Worm (Caenorhabditis elegans): Measurements from ENCODE around the gene F52C9.5.

F52C9.5 gene

DNA sequence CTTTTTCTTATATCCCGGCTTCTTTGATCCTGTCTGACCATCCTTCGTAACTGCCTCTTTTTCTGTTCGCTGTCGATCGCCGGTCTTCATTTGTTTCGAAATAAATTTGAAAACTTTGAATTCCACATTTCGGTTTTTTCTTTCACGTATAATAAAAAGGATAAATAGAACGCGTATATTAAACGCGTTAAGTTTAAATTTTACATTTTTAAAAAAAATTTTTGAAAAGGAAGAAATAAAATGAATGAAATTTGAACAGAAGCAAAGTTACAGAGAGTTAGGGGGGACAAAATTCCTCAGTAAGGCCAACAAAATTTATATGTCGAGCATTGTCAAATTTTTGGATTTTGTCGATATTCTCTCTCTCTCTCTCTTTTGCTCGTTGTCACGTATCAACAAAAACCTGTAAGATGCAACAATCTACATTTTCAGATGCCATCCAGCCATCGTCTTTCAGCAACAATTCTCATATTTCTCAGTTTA is at the start of gene F52C9.5, which contains the start of gene T15B12.2:
Gene F52C9.5, plus strand, starts transcription at position 433 of the 483 bp plus-strand sequence.
Gene T15B12.2, minus strand, starts transcription at position 101 of the 483 bp plus-strand sequence.
- no peak for TF ChIP-seq unc-62 (GFP tag; optimal IDR thresholded peaks at IDR 0.05)

DNA sequence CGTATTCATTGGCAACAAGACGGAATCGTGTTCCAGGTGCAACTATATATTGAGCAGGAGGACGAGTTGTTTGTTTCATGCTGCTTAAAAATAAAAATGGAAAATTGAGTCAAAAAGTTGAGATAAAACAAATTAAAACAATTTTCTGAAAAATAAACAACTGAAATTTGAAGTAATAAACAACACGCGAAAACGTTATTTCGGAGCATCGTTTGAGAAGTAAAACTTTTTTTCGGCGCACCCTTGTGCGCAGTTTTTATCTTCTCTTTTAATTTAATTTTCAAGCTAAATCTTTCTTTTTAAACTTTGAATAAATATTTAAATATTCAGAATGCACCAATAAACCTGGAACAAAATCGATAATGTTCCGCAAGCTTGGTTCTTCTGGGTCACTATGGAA is 47.9 kb upstream of the F52C9.5 start, which contains the start of the genes sumv-1 and gop-1:
Gene sumv-1, minus strand, starts transcription at position 80 of the 400 bp plus-strand sequence.
Gene gop-1, plus strand, starts transcription at position 331 of the 400 bp plus-strand sequence.
- TF ChIP-seq unc-62 (GFP tag; optimal IDR thresholded peaks at IDR 0.05) = no peak

DNA sequence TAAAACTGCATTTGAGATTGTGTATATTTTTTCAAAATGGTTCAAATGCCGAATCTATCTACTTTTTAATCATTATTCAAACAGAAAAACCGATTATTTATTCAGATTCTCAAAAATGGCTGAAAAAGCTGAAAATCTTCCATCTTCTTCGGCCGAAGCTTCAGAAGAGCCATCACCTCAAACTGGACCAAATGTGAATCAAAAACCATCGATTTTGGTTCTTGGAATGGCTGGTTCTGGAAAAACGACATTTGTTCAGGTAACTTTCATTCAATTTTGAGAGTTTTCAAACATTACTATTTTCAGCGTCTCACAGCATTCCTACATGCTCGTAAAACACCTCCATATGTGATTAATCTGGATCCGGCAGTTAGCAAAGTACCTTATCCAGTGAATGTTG is 43.1 kb upstream of the F52C9.5 start, which contains the start of gene gop-2:
Gene gop-2, plus strand, starts transcription at position 106 of the 400 bp plus-strand sequence.
- TF ChIP-seq unc-62 (GFP tag; optimal IDR thresholded peaks at IDR 0.05) = no peak

DNA sequence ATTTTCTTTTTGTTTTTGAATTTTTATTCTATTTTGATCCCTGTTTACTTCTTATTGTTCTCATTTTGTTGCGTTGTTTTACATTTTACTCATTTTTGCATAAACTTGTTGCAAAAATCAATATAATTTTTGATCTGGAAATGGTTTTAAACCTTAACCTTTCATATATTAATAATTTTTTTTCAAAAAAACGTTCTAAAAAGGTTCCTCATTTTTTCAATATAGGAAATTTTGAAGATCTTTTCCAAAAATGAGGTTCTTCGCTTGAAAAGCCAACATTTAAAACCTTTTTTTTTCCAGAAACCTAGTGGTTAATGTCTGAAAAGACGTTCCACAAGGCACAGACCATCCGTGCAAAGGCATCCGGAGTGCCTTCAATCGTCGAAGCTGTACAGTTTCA is 41.6 kb upstream of the F52C9.5 start, which contains the start of gene gop-3:
Gene gop-3, plus strand, starts transcription at position 301 of the 400 bp plus-strand sequence.
- TF ChIP-seq unc-62 (GFP tag; optimal IDR thresholded peaks at IDR 0.05) = no peak

DNA sequence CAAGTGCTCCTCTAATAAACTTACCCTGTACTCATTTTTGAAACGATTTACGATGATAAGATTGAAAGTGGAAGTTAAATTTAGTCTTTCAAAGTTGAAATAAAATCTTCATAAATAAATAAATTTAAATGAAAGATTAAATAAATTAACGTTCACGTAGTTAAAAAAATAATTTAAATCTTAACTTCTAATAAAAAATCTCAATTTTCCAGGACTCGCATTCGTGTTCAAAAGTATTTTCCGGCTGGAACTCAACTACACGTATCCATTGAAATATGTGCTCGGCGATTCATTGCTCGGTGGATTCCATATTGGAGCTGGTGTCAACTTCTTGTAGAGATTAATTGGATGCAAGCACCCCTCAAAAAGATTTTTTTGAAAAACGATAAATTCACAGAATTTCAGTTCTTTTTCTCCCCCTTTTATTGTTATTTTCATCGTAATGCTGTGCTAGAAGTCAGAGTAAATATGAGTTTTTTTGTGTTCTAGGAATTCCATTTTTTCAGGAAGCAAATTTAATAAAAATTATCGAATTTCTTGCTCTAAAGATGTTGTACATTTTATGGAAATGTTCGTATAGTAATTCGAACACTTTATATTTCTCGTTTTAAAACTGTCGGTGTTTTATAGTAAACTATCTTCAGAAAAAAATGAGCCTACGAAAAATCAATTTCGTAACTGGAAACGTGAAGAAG is 38.6 kb upstream of the F52C9.5 start, which contains the start of the genes C34E10.9 and hap-1:
Gene C34E10.9, minus strand, starts transcription at position 101 of the 695 bp plus-strand sequence.
Gene hap-1, plus strand, starts transcription at position 645 of the 695 bp plus-strand sequence.
- no peak for TF ChIP-seq unc-62 (GFP tag; optimal IDR thresholded peaks at IDR 0.05)

DNA sequence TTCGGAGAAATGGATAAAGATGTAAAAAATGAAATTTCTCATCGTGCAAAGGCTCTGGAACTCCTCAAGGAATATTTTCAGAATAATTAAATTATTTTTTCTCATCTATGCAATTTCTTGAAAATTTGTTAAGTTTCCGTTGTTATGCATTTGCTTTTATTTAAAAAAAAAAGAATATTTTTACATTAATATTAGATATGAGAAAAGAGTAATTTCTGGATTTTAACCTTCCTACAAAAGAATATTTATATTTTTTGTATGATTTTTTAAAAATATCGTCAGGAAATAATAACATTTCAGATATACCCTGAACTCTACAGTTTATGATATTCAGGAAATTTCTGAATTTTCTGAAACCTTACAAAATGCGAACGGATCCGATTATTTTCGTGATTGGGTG is 37.2 kb upstream of the F52C9.5 start, which contains the start of gene gro-1:
Gene gro-1, plus strand, starts transcription at position 301 of the 400 bp plus-strand sequence.
- TF ChIP-seq unc-62 (GFP tag; optimal IDR thresholded peaks at IDR 0.05) = no peak

DNA sequence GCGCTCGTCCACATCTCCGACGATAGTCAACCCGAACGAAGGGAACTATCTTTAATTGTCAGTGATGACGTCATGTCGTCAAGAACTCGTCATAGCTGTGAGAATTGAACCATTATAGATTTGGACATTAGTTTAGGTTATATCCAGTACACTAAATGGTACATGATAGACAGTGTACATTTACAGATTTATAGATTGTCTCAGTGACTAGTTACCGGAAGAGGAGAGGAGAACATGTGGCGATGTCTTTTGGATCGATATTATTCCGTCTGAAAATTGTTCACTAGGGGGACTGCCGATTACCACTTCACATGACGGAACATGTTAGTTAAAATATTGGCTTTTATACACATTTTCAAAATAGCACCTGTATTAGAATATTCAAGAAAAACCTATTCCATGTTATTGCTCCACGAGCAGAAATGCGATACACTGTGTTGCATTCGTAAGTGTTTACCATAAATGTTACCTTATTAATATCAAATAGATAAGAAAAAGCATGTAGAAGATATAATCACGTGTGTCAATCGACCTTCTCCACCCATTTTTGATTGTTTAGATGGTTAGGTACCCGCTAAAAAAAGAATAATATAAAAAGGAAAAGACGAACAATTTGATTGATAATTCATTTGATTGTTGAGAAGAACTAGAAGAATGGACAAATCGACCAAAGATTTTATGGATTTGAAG is 34.7 kb upstream of the F52C9.5 start, which contains the start of gene ZC395.5:
Gene ZC395.5, plus strand, starts transcription at position 632 of the 690 bp plus-strand sequence.
- no peak for TF ChIP-seq unc-62 (GFP tag; optimal IDR thresholded peaks at IDR 0.05)

DNA sequence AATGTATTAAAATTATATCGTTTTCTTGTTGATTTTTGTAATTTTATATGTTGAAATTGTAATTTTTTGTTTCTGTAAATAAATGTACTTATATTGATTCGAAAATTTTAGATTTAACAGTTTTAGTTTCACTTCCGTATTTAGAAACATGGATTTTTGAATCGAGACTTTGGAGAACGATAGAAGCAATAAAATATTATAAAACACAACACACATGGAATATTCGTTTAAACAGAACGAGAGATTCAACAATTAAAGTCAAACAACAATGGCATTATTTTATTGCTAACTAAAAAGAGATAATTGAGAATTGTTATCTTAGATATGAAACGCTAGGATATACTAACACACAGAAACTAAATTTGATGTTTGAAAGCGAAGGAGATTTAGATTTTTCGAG is 33.5 kb upstream of the F52C9.5 start:
- no peak for TF ChIP-seq unc-62 (GFP tag; optimal IDR thresholded peaks at IDR 0.05)

DNA sequence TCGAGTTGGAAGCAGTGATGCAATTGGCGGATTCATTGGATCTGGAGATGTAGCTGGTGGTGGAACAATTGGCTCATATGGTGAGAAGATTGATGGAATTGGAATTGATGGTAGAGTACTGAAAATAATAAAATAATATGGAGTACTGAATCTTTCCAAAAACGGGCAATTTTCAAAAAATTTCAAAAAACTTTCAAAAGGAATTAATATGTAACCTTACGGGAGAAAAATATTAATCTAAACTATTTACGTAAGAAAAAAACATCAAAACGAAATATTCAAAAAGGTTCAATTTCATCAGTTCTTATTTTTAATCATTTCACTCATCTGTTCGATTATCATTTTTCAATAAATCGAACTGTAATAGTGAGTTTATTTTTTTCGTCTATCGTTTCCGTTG is 32.2 kb upstream of the F52C9.5 start, which contains the start of gene ZC395.4:
Gene ZC395.4, plus strand, starts transcription at position 301 of the 400 bp plus-strand sequence.
- no peak for TF ChIP-seq unc-62 (GFP tag; optimal IDR thresholded peaks at IDR 0.05)

DNA sequence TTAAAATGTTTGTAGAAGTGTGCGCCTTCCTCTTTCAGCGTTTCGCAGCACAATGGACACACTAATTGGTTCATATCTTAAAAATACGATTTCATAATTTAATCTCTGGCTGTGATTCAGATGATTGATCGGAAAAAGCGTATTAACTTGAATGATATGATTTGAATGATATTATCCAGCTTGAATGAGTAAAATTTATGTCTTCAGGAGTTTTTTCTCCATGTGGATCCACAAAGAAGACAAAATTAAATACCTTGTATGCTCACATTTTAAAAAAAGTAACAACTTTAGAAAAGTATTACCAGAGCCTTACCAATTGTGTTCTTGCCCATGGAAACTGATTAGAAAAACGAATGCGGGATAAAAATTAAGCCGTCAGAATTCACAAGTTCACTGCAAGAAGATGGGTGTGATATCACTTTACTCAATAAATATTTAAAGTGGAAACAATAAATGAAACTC is 28.6 kb upstream of the F52C9.5 start, which contains the start of gene ztf-8:
Gene ztf-8, minus strand, starts transcription at position 76 of the 462 bp plus-strand sequence.
- TF ChIP-seq unc-62 (GFP tag; optimal IDR thresholded peaks at IDR 0.05) = no peak

DNA sequence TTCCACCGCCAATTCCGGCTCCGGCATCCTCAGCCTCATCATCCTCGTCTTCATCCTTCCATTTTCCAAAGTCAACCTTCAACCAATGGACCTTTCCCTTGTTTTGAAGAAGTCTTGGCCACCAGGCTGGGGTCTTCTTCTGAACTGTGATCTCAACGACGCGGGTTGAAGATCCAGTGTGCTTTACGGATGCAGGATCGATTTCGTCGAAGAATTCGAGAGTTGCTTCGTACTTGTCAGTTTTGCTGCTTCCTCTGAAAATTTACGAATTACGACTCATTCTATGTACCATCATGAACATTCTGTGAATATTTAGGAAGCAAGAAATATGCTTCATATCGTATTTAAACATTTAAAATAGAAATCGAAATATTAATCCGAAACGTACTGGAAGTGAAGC is 27.8 kb upstream of the F52C9.5 start:
- no peak for TF ChIP-seq unc-62 (GFP tag; optimal IDR thresholded peaks at IDR 0.05)

DNA sequence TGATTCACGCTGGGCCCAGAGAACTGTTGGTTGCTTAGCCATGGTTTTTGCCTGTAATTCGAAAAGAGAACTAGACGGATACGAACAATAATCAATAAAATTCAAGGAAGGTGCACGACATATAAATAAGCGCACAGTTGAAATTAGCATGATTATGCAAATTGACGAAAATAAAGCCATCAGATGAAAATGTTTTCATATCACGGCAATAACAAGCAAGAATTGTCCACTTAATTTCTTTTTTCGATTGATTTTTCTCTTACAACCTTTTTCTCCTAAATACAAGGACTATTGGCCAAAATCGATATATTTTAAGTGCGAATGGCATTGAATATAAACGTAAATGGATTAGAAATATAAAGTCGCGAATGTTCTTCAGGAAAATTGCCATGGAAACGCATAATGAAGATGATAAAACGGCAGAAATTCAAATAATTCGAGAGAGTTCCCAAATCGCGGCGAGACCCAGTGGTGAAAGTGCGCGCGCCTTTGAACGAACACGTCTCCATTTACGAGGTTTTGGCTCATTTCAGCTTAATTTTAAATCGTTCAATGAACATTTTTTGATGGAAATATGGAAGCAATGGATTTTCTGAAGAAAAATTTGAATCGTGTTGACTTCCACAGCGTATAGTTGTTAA is 27.2 kb upstream of the F52C9.5 start, which contains the start of the genes daf-41 and toc-1:
Gene daf-41, minus strand, starts transcription at position 51 of the 641 bp plus-strand sequence.
Gene toc-1, plus strand, starts transcription at position 537 of the 641 bp plus-strand sequence.
- no peak for TF ChIP-seq unc-62 (GFP tag; optimal IDR thresholded peaks at IDR 0.05)

DNA sequence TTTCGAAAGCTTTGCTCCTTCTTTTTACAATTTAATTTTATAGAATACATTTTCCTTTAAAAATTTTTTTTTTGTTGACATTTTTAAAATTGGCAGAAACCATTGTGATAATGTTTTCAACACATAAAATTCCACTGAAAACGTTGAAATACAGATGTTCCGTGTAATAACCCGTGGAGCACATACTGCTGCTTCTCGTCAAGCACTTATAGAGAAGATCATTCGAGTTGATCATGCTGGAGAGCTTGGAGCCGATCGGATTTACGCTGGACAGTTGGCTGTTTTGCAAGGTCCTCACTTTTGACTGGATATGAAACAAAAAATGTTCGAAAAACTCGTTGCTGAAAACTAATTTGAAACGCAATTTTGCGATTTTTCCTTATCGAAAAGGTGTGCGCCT is 24.3 kb upstream of the F52C9.5 start, which contains the start of gene clk-1:
Gene clk-1, plus strand, starts transcription at position 155 of the 400 bp plus-strand sequence.
- no peak for TF ChIP-seq unc-62 (GFP tag; optimal IDR thresholded peaks at IDR 0.05)

DNA sequence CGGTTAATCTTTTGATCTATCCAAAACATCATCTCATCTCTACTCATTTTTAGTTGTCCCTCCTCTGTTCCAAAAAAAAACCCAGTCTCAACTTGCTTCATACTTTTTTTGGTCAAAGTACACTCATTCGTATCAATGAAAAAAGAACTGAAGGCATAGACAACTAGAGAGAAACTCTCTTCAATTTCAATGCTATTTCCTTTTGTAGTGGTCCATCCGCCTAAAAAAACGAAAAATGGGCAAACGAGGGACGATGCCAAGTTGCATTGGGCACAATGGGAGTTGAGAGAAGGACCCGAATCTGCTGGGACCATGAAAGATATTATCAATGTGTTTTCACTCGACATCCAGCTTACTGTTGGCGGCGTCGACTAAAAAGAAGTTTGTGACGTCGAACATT is 21.8 kb upstream of the F52C9.5 start:
- no peak for TF ChIP-seq unc-62 (GFP tag; optimal IDR thresholded peaks at IDR 0.05)

DNA sequence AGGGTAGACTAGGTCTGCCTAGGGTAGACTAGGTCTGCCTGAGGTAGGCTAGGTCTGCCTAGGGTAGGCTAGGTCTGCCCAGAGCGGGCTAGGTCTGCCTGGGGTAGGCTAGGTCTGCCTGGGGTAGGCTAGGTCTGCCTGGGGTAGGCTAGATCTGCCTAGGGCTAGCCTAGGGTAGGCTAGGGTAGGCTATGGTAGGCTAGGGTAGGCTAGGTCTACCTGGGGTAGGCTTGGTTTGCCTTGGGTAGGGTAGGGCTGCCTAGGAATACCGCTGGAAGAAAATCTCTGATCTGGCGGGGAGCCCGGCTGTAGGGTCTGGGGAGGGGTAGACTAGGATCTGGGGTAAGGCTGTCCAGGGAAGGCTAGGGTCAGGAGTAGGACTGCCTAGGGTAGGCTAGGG is 16.5 kb upstream of the F52C9.5 start:
- TF ChIP-seq unc-62 (GFP tag; optimal IDR thresholded peaks at IDR 0.05) = no peak
